Fruit fly (Drosophila melanogaster) whole organism, wandering third instar larva: ENCODE measurements around the gene Dlg5.

Experiments used
- CG32264 ChIP-seq: fragments of 200-800 bp; sonication (Bioruptor generic); optimal IDR thresholded peaks from 2 replicates; lab custom pipeline; 2016; ENCODE audit warnings: missing biosample characterization, missing genetic modification characterization
- CG9705 ChIP-seq: fragments of 200-800 bp; sonication (Bioruptor generic); optimal IDR thresholded peaks from 2 replicates; lab custom pipeline; 2018; ENCODE audit warnings: missing biosample characterization, mild to moderate bottlenecking, missing genetic modification characterization
- CrebA ChIP-seq: fragments of 200-800 bp; sonication (Bioruptor generic); optimal IDR thresholded peaks from 2 replicates; lab custom pipeline; 2016; ENCODE audit warnings: missing biosample characterization, mild to moderate bottlenecking, missing genetic modification characterization, borderline replicate concordance
- Dfd ChIP-seq: fragments of >200 bp; optimal IDR thresholded peaks from 2 replicates; lab custom pipeline; 2017; ENCODE audit warnings: missing biosample characterization, missing genetic modification characterization
- Dif ChIP-seq: fragments of 200-275, 200-300 bp; sonication (Bioruptor generic); optimal IDR thresholded peaks from 2 replicates; lab custom pipeline; 2018; ENCODE audit warnings: missing biosample characterization, missing genetic modification characterization; ENCODE audit not compliant: partially characterized antibody
- GATAd ChIP-seq: sonication (Bioruptor generic); optimal IDR thresholded peaks from 2 replicates; lab custom pipeline; 2016; ENCODE audit warnings: missing biosample characterization, missing genetic modification characterization
- HLH106 ChIP-seq: fragments of 200-800 bp; optimal IDR thresholded peaks from 3 replicates; lab custom pipeline; 2019; ENCODE audit warnings: missing biosample characterization, mild to moderate bottlenecking, missing genetic modification characterization, moderate library complexity
- Hnf4 ChIP-seq: fragments of 200-800 bp; sonication (Bioruptor generic); optimal IDR thresholded peaks from 2 replicates; lab custom pipeline; 2016; ENCODE audit warnings: missing biosample characterization, mild to moderate bottlenecking, missing genetic modification characterization
- Hr78 ChIP-seq: fragments of >200 bp; optimal IDR thresholded peaks from 2 replicates; lab custom pipeline; 2017; ENCODE audit warnings: missing biosample characterization, missing genetic modification characterization
- Hr83 ChIP-seq: fragments of 200-300 bp; sonication (Bioruptor generic); optimal IDR thresholded peaks from 2 replicates; lab custom pipeline; 2016; ENCODE audit warnings: missing biosample characterization, mild to moderate bottlenecking, missing genetic modification characterization, moderate library complexity; ENCODE audit not compliant: poor library complexity, severe bottlenecking
- Mio ChIP-seq: sonication (Bioruptor generic); optimal IDR thresholded peaks from 2 replicates; lab custom pipeline; 2016; ENCODE audit warnings: missing biosample characterization, missing genetic modification characterization
- Myc ChIP-seq: fragments of >200 bp; optimal IDR thresholded peaks from 2 replicates; lab custom pipeline; 2017
- N ChIP-seq: fragments of >200 bp; optimal IDR thresholded peaks from 2 replicates; lab custom pipeline; 2018; ENCODE audit warnings: missing biosample characterization, missing external identifiers, missing genetic modification characterization
- Rel ChIP-seq, 2 experiments: fragments of 200-800 bp; sonication (Bioruptor generic) in 1 of 2; optimal IDR thresholded peaks; 2 replicates in 1 of 2; 3 replicates in 1 of 2; lab custom pipeline; 2016 to 2019; ENCODE audit warnings: mild to moderate bottlenecking in 2 of 2, missing biosample characterization in 2 of 2, missing genetic modification characterization in 2 of 2, moderate library complexity in 1 of 2
- Vsx2 ChIP-seq: fragments of 200-300, 225-300 bp; sonication (Bioruptor generic); optimal IDR thresholded peaks from 2 replicates; lab custom pipeline; 2018; ENCODE audit warnings: missing biosample characterization, missing genetic modification characterization; ENCODE audit not compliant: partially characterized antibody
- br ChIP-seq: fragments of 200-800 bp; sonication (Bioruptor generic); optimal IDR thresholded peaks from 2 replicates; lab custom pipeline; 2016; ENCODE audit warnings: missing biosample characterization, missing genetic modification characterization
- brk ChIP-seq: fragments of 200-800 bp; sonication (Bioruptor generic); optimal IDR thresholded peaks from 2 replicates; lab custom pipeline; 2016; ENCODE audit warnings: missing biosample characterization, mild to moderate bottlenecking, missing genetic modification characterization
- dl ChIP-seq, 2 experiments: fragments of 175-275, 200-275 bp in 1 of 2; fragments of 200-275 bp in 1 of 2; sonication (Bioruptor generic); optimal IDR thresholded peaks; lab custom pipeline; 2018; ENCODE audit warnings: mild to moderate bottlenecking in 2 of 2, missing biosample characterization in 2 of 2, missing genetic modification characterization in 2 of 2, moderate library complexity in 2 of 2; ENCODE audit not compliant: partially characterized antibody in 2 of 2, insufficient read depth in 1 of 2
- dmrt93B ChIP-seq: fragments of 200-800 bp; sonication (Bioruptor generic); optimal IDR thresholded peaks from 2 replicates; lab custom pipeline; 2018; ENCODE audit warnings: missing biosample characterization, mild to moderate bottlenecking, missing genetic modification characterization
- dsf ChIP-seq: sonication (Bioruptor generic); optimal IDR thresholded peaks from 2 replicates; lab custom pipeline; 2016; ENCODE audit warnings: missing biosample characterization, missing genetic modification characterization, borderline replicate concordance
- ey ChIP-seq: fragments of 200-800 bp; sonication (Bioruptor generic); optimal IDR thresholded peaks from 2 replicates; lab custom pipeline; 2016; ENCODE audit warnings: missing biosample characterization, missing genetic modification characterization
- foxo ChIP-seq, 2 experiments: fragments of 200-800 bp; sonication (Bioruptor generic); optimal IDR thresholded peaks; 2 replicates in 1 of 2; 3 replicates in 1 of 2; lab custom pipeline; 2016 to 2017; ENCODE audit warnings: missing biosample characterization in 2 of 2, missing genetic modification characterization in 2 of 2
- fru ChIP-seq: fragments of 200-800 bp; sonication (Bioruptor generic); optimal IDR thresholded peaks from 3 replicates; lab custom pipeline; 2016; ENCODE audit warnings: missing biosample characterization, mild to moderate bottlenecking, missing genetic modification characterization
- h ChIP-seq: fragments of 200-800 bp; sonication (Bioruptor generic); optimal IDR thresholded peaks from 3 replicates; lab custom pipeline; 2016; ENCODE audit warnings: missing biosample characterization, mild to moderate bottlenecking, missing genetic modification characterization
- jim ChIP-seq: fragments of 175-275, 200-325 bp; sonication (Bioruptor generic); optimal IDR thresholded peaks from 2 replicates; lab custom pipeline; 2016; ENCODE audit warnings: missing biosample characterization, mild to moderate bottlenecking, missing genetic modification characterization
- lola ChIP-seq: fragments of >200 bp; optimal IDR thresholded peaks from 2 replicates; lab custom pipeline; 2017; ENCODE audit warnings: missing biosample characterization, missing genetic modification characterization
- pan ChIP-seq: fragments of >200 bp; optimal IDR thresholded peaks from 2 replicates; lab custom pipeline; 2017
- psq ChIP-seq: fragments of 200-800 bp; sonication (Bioruptor generic); optimal IDR thresholded peaks from 3 replicates; lab custom pipeline; 2017; ENCODE audit warnings: missing biosample characterization, mild to moderate bottlenecking, missing genetic modification characterization, moderate library complexity
- rgr ChIP-seq: fragments of 200-800 bp; sonication (Bioruptor generic); optimal IDR thresholded peaks from 3 replicates; lab custom pipeline; 2016; ENCODE audit warnings: missing biosample characterization, mild to moderate bottlenecking, missing genetic modification characterization
- sage ChIP-seq: fragments of 200-800 bp; sonication (Bioruptor generic); optimal IDR thresholded peaks from 2 replicates; lab custom pipeline; 2016; ENCODE audit warnings: missing biosample characterization, mild to moderate bottlenecking, missing genetic modification characterization
- sv ChIP-seq: fragments of 200-800 bp; sonication (Bioruptor generic); optimal IDR thresholded peaks from 3 replicates; lab custom pipeline; 2016; ENCODE audit warnings: missing biosample characterization, missing genetic modification characterization
- usp ChIP-seq: fragments of >200 bp; optimal IDR thresholded peaks from 2 replicates; lab custom pipeline; 2017; ENCODE audit warnings: missing biosample characterization, missing genetic modification characterization
- woc ChIP-seq: sonication (Bioruptor generic); optimal IDR thresholded peaks from 2 replicates; lab custom pipeline; 2016; ENCODE audit warnings: missing biosample characterization, mild to moderate bottlenecking, missing genetic modification characterization

Gene Dlg5

DNA sequence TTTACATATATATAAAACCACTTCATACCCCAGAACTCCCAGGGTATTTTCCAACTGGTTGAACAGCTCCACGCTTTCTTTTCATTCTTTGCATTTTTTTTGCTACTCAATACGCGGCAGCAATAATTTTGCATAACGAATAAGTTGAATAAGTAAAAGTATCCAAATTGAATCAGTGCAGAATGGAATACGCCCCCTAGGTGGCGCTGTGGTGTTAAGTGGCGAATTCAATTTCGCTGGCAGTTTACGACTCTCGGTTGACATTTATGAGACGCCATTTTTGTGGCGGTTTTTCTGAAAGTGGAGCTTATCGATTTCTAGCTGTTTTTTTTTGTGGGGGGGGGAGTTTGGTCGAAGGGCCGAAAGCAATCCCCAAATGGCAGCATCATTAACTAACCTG is 22.9 kb downstream of the Dlg5 start:
- no peak for TF ChIP-seq usp

dm6 chr2L:11488465-11489037 is 28.3 kb downstream of the Dlg5 start:
- TF ChIP-seq ey (GFP tag; lab: Kevin White, UChicago) (no peak), fru (no peak), dmrt93B (GFP tag; lab: Kevin White, UChicago) (no peak), sv (GFP tag; lab: Kevin White, UChicago) (no peak), Dfd (GFP tag; lab: Kevin White, UChicago) (no peak), foxo (GFP tag; optimal IDR thresholded peaks at IDR 0.05; lab: Kevin White, UChicago) (no peak), jim (GFP tag; lab: Kevin White, UChicago) (no peak)

DNA sequence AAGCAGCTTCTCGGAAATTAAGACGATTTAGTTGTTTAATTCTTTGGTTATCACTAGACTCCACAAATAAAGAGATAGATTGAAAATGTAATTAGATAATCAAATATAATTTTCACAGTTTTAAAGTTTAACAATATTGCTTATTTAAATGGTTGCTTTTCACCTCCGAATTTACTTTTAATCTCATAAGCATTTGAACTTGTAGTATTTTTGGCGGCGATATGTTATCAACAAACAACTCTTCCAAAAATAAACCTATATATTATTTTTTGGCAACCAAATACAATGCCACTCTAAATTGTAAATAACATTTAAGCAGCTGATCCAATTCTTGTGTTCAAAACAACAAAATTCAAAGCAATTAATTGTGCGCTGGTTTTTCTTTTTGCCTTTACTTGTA is 32.5 kb downstream of the Dlg5 start, which contains the start of the genes CG43355 and sala:
TSS of gene CG43355 (plus strand) at position 301 of the 400 bp plus-strand sequence.
TSS of gene sala (plus strand) at position 301 of the 400 bp plus-strand sequence.
- TF ChIP-seq Rel (GFP tag; optimal IDR thresholded peaks at IDR 0.05; lab: Kevin White, UChicago) (no peak), Rel (tag; optimal IDR thresholded peaks at IDR 0.05; lab: Kevin White, UChicago) (no peak), CG9705 (no peak), Dif (GFP tag; lab: Kevin White, UChicago) (no peak), foxo (GFP tag; optimal IDR thresholded peaks at IDR 0.05; lab: Kevin White, UChicago) (no peak), Hr78 (GFP tag; lab: Kevin White, UChicago) (no peak), dsf (GFP tag; lab: Kevin White, UChicago) (no peak), fru (no peak), ey (GFP tag; lab: Kevin White, UChicago) (no peak), Vsx2 (GFP tag; lab: Kevin White, UChicago) (no peak), Myc (lab: Kevin White, UChicago) (no peak), GATAd (no peak), Hr83 (GFP tag; lab: Kevin White, UChicago) (no peak), lola (GFP tag; lab: Kevin White, UChicago) (no peak), psq (no peak), woc (no peak), brk (GFP tag; lab: Kevin White, UChicago) (no peak), pan (no peak)
- TF ChIP-seq, all 38 proteins: peak for 0

dm6 chr2L:11474960-11475359 is 41.9 kb downstream of the Dlg5 start:
- peak; percentile 83 for TF ChIP-seq Myc (lab: Kevin White, UChicago)
- TF ChIP-seq pan, result no peak
- peak; percentile 52 for TF ChIP-seq N (GFP tag; lab: Kevin White, UChicago)
- no peak for TF ChIP-seq ey (GFP tag; lab: Kevin White, UChicago)
- TF ChIP-seq Mio (GFP tag; lab: Kevin White, UChicago), result no peak
- TF ChIP-seq rgr, result no peak
- TF ChIP-seq CG32264 (GFP tag; lab: Kevin White, UChicago), result no peak

DNA sequence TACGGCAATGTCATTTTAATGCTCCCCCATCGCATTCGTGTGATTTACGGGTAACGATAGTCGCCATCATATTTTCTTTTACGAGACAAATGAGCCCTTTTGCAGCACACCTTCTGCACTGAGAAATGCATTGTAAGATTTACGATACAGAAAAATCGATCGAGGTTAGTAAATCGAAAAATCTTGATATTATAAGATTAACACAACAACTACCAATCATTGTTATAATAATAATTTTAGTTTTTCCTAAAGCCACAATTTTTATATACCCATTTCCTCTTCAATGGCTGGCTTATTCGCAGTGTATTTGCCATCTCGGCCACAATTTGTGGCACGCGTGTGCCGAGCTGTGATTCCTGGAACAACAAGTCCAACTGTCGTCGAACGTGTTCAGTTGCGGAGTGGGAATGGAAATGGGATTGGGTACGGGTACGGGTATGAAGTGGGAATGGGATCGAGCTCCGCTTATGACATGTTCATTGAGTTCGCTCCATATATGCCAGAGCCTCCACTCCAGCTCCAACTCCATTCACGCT is 44.8 kb downstream of the Dlg5 start:
- no peak for TF ChIP-seq br
- no peak for TF ChIP-seq fru
- no peak for TF ChIP-seq pan
- TF ChIP-seq ey (GFP tag; lab: Kevin White, UChicago), result no peak
- TF ChIP-seq Hr83 (GFP tag; lab: Kevin White, UChicago), result no peak
- TF ChIP-seq dsf (GFP tag; lab: Kevin White, UChicago), result no peak
- TF ChIP-seq dl (GFP tag; optimal IDR thresholded peaks at IDR 0.05; lab: Kevin White, UChicago; ENCODE audit: insufficient read depth in 1 of 2, partially characterized antibody in 2 of 2), result no peak
- no peak for TF ChIP-seq CrebA (GFP tag; lab: Kevin White, UChicago)
- TF ChIP-seq Hnf4 (GFP tag; lab: Kevin White, UChicago), result no peak
- no peak for TF ChIP-seq usp
- no peak for TF ChIP-seq h
- no peak for TF ChIP-seq HLH106 (tag; lab: Kevin White, UChicago)
- no peak for TF ChIP-seq Vsx2 (GFP tag; lab: Kevin White, UChicago)
- no peak for TF ChIP-seq CG32264 (GFP tag; lab: Kevin White, UChicago)
- no peak for TF ChIP-seq Dif (GFP tag; lab: Kevin White, UChicago)
- TF ChIP-seq Hr78 (GFP tag; lab: Kevin White, UChicago), result no peak
- no peak for TF ChIP-seq N (GFP tag; lab: Kevin White, UChicago)
- TF ChIP-seq sage (GFP tag; lab: Kevin White, UChicago), result no peak
